Worm (Caenorhabditis elegans) whole organism, L1 larva: Measurements from ENCODE around the gene hpo-7.
"Not testable (repeated sequence)": the region's sequence is repeated elsewhere in the genome, so short reads cannot be mapped to it uniquely, and the experiment has no call there.

ENCODE experiments used
- alr-1 ChIP-seq: fragments of 200-800 bp; sonication (Bioruptor generic); optimal IDR thresholded peaks from 2 replicates; lab custom pipeline; 2018; ENCODE audit warnings: borderline replicate concordance, mild to moderate bottlenecking, missing genetic modification characterization, missing compliant biosample characterization
- blmp-1 ChIP-seq: fragments of 150-350 bp; optimal IDR thresholded peaks from 2 replicates; lab custom pipeline; 2014; ENCODE audit warnings: missing biosample characterization, missing genetic modification characterization
- ceh-63 ChIP-seq: fragments of 200-800 bp; sonication (Bioruptor generic); optimal IDR thresholded peaks from 2 replicates; lab custom pipeline; 2018; ENCODE audit warnings: mild to moderate bottlenecking, missing genetic modification characterization, missing compliant biosample characterization
- dpl-1 ChIP-seq, 3 experiments: fragments of 150-350 bp in 2 of 3; sonication (generic microtip) in 1 of 3; optimal IDR thresholded peaks; 2 replicates each; lab custom pipeline; 2014 to 2017; ENCODE audit warnings: missing biosample characterization in 3 of 3, missing genetic modification characterization in 3 of 3, missing genetic modification reagents in 3 of 3
- elt-3 ChIP-seq, 6 experiments: fragments of 150-350 bp in 1 of 6; sonication (generic microtip); optimal IDR thresholded peaks; 2 replicates each; lab custom pipeline; 2017 to 2018; ENCODE audit warnings: missing biosample characterization in 6 of 6, missing genetic modification characterization in 6 of 6, inconsistent platforms in 1 of 6
- fkh-10 ChIP-seq: sonication (generic microtip); optimal IDR thresholded peaks from 2 replicates; lab custom pipeline; 2017; ENCODE audit warnings: missing biosample characterization, missing genetic modification reagents, missing genetic modification characterization
- lin-14 ChIP-seq: fragments of 200-800 bp; sonication (Bioruptor generic); optimal IDR thresholded peaks from 2 replicates; lab custom pipeline; 2018; ENCODE audit warnings: mild to moderate bottlenecking, missing genetic modification characterization, moderate library complexity, missing compliant biosample characterization
- lir-3 ChIP-seq: sonication (generic microtip); optimal IDR thresholded peaks from 2 replicates; lab custom pipeline; 2016; ENCODE audit warnings: mild to moderate bottlenecking, missing genetic modification characterization, moderate library complexity, missing compliant biosample characterization; ENCODE audit not compliant: poor library complexity
- nhr-237 ChIP-seq: fragments of 150-350 bp; optimal IDR thresholded peaks from 2 replicates; lab custom pipeline; 2014; ENCODE audit warnings: missing biosample characterization, missing genetic modification characterization
- nhr-76 ChIP-seq: sonication (generic microtip); optimal IDR thresholded peaks from 2 replicates; lab custom pipeline; 2017; ENCODE audit warnings: missing biosample characterization, missing genetic modification characterization
- swsn-7 ChIP-seq: sonication (generic microtip); optimal IDR thresholded peaks from 2 replicates; lab custom pipeline; 2016; ENCODE audit warnings: missing genetic modification characterization, missing compliant biosample characterization
- unc-62 ChIP-seq: fragments of 150-350 bp; optimal IDR thresholded peaks from 2 replicates; lab custom pipeline; 2014; ENCODE audit warnings: missing biosample characterization, missing genetic modification reagents, missing genetic modification characterization

DNA sequence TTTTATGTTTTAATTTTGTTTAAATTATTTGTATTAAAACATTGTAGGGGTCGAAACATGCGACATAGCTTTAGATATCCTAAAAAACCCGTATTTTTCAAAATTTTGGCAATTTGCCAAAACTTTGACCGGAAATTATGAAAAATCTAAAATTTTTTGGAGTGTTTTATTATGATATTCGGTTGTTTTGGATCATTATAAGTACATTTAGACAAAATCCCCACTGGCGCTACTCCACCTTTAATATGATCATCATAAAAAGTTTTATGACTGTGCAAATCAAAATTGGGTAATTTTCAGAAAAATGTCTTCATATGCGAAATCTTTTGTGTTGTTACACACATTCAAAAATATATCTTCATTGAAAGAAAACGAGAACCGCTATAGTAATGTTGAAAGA lies 18.2 kb upstream of the hpo-7 start, which contains the start of gene math-18:
- not testable (repeated sequence) for TF ChIP-seq blmp-1 (tag; lab: Kevin White, UChicago); lin-14 (GFP tag; lab: Kevin White, UChicago); lir-3; dpl-1 (GFP tag; optimal IDR thresholded peaks at IDR 0.05; lab: Kevin White, UChicago); unc-62 (GFP tag; lab: Kevin White, UChicago); alr-1 (tag; lab: Kevin White, UChicago); elt-3 (tag; optimal IDR thresholded peaks at IDR 0.05; lab: Kevin White, UChicago); nhr-237 (tag; lab: Kevin White, UChicago); nhr-76; fkh-10 (GFP tag; lab: Kevin White, UChicago); ceh-63 (GFP tag; lab: Kevin White, UChicago); swsn-7 (tag; lab: Kevin White, UChicago)
